Fruit fly (Drosophila melanogaster) whole organism, embryonic: Measurements from ENCODE around the gene MSAmiP.

Experiments used
- Adf1 ChIP-seq: fragments of 200-800 bp; sonication (Bioruptor generic); IDR thresholded peaks from 2 replicates; pipeline ENCODE4 v1.3.6; 2022; ENCODE audit warnings: missing biosample characterization, missing genetic modification characterization
- Asciz ChIP-seq: fragments of 200-800 bp; sonication (Bioruptor generic); optimal IDR thresholded peaks from 2 replicates; lab custom pipeline; 2017; ENCODE audit warnings: missing biosample characterization, mild to moderate bottlenecking, missing genetic modification characterization, missing genetic modification reagents
- Atf3 ChIP-seq: fragments of 200-800 bp; sonication (Bioruptor generic); optimal IDR thresholded peaks from 3 replicates; lab custom pipeline; 2016; ENCODE audit warnings: missing biosample characterization, missing genetic modification characterization
- BEAF-32 ChIP-seq: fragments of 200-800 bp; sonication (Bioruptor generic); optimal IDR thresholded peaks from 3 replicates; lab custom pipeline; 2017; ENCODE audit warnings: missing biosample characterization, missing genetic modification characterization, mild to moderate bottlenecking, moderate library complexity, missing genetic modification reagents
- CG12219 ChIP-seq: fragments of 200-800 bp; sonication (Bioruptor generic); optimal IDR thresholded peaks from 3 replicates; lab custom pipeline; 2018; ENCODE audit warnings: missing biosample characterization, mild to moderate bottlenecking, missing genetic modification characterization
- CG12299 ChIP-seq: fragments of 200-800 bp; sonication (Bioruptor generic); optimal IDR thresholded peaks from 2 replicates; lab custom pipeline; 2018; ENCODE audit warnings: missing biosample characterization, mild to moderate bottlenecking, missing genetic modification characterization
- CG13424 ChIP-seq: fragments of 200-800 bp; sonication (Bioruptor generic); optimal IDR thresholded peaks from 2 replicates; lab custom pipeline; 2019; ENCODE audit warnings: missing biosample characterization, mild to moderate bottlenecking, missing genetic modification characterization, moderate library complexity
- CG13624 ChIP-seq: fragments of 200-800 bp; sonication (Bioruptor generic); optimal IDR thresholded peaks from 2 replicates; lab custom pipeline; 2016; ENCODE audit warnings: missing biosample characterization, missing genetic modification characterization
- CG15601 ChIP-seq: fragments of 200-800 bp; sonication (Bioruptor generic); optimal IDR thresholded peaks from 3 replicates; lab custom pipeline; 2019; ENCODE audit warnings: missing biosample characterization, mild to moderate bottlenecking, missing genetic modification characterization, moderate library complexity
- CG16813 ChIP-seq: fragments of 200-800 bp; sonication (Bioruptor generic); IDR thresholded peaks from 3 replicates; pipeline ENCODE4 v1.3.6; 2022; ENCODE audit warnings: missing biosample characterization, missing genetic modification characterization; ENCODE audit not compliant: partially characterized antibody
- CG17829 ChIP-seq: fragments of 200-800 bp; optimal IDR thresholded peaks from 2 replicates; lab custom pipeline; 2019; ENCODE audit warnings: missing biosample characterization, mild to moderate bottlenecking, missing genetic modification characterization, moderate library complexity
- CG4360 ChIP-seq: fragments of 200-800 bp; sonication (Bioruptor generic); IDR thresholded peaks from 2 replicates; pipeline ENCODE4 v1.3.6; 2022; ENCODE audit warnings: missing biosample characterization, missing genetic modification characterization
- CG4424 ChIP-seq: fragments of 200-800 bp; sonication (Bioruptor generic); optimal IDR thresholded peaks from 3 replicates; lab custom pipeline; 2016; ENCODE audit warnings: missing biosample characterization, missing genetic modification characterization
- CG6254 ChIP-seq: fragments of 200-800 bp; sonication (Bioruptor generic); optimal IDR thresholded peaks from 3 replicates; lab custom pipeline; 2017; ENCODE audit warnings: mild to moderate bottlenecking, missing biosample characterization, missing genetic modification reagents, missing genetic modification characterization
- CG6272 ChIP-seq: fragments of 200-800 bp; sonication (Bioruptor generic); IDR thresholded peaks from 2 replicates; pipeline ENCODE4 v1.3.6; 2022; ENCODE audit warnings: missing biosample characterization, missing genetic modification characterization
- CG6683 ChIP-seq: fragments of 200-800 bp; sonication (Bioruptor generic); optimal IDR thresholded peaks from 2 replicates; lab custom pipeline; 2017; ENCODE audit warnings: missing biosample characterization, mild to moderate bottlenecking, missing genetic modification characterization, missing genetic modification reagents
- CG7928 ChIP-seq: fragments of 200-800 bp; sonication (Bioruptor generic); optimal IDR thresholded peaks from 2 replicates; lab custom pipeline; 2017; ENCODE audit warnings: missing biosample characterization, mild to moderate bottlenecking, missing genetic modification characterization
- CG7963 ChIP-seq: fragments of 200-800 bp; sonication (Bioruptor generic); IDR thresholded peaks from 3 replicates; pipeline ENCODE4 v1.3.6; 2022; ENCODE audit warnings: missing biosample characterization, missing genetic modification characterization; ENCODE audit not compliant: partially characterized antibody
- CG8765 ChIP-seq: fragments of 200-800 bp; sonication (Bioruptor generic); IDR thresholded peaks from 2 replicates; pipeline ENCODE4 v1.3.6; 2022; ENCODE audit warnings: missing biosample characterization, missing genetic modification characterization
- CG8924 ChIP-seq: fragments of 200-800 bp; optimal IDR thresholded peaks from 3 replicates; lab custom pipeline; 2019; ENCODE audit warnings: missing biosample characterization, mild to moderate bottlenecking, missing genetic modification characterization, moderate library complexity
- CG8944 ChIP-seq: fragments of 200-800 bp; sonication (Bioruptor generic); optimal IDR thresholded peaks from 3 replicates; lab custom pipeline; 2016; ENCODE audit warnings: missing biosample characterization, missing genetic modification characterization
- E2f2 ChIP-seq: fragments of 200-800 bp; sonication (Bioruptor generic); IDR thresholded peaks from 2 replicates; pipeline ENCODE4 v1.3.6; 2022; ENCODE audit warnings: missing biosample characterization, missing genetic modification characterization
- Lpt ChIP-seq: fragments of >200 bp; optimal IDR thresholded peaks from 2 replicates; lab custom pipeline; 2018; ENCODE audit warnings: missing biosample characterization, missing genetic modification characterization
- Mes4 ChIP-seq: fragments of 200-800 bp; sonication (Bioruptor generic); optimal IDR thresholded peaks from 2 replicates; lab custom pipeline; 2016; ENCODE audit warnings: missing biosample characterization, missing genetic modification characterization
- NK7.1 ChIP-seq: fragments of 200-800 bp; sonication (Bioruptor generic); optimal IDR thresholded peaks from 3 replicates; lab custom pipeline; 2016; ENCODE audit warnings: missing biosample characterization, missing genetic modification characterization
- Nf-YC ChIP-seq: fragments of 200-800 bp; optimal IDR thresholded peaks from 3 replicates; lab custom pipeline; 2019; ENCODE audit warnings: missing biosample characterization, mild to moderate bottlenecking, missing genetic modification characterization, moderate library complexity
- Ravus ChIP-seq: fragments of 200-800 bp; sonication (Bioruptor generic); IDR thresholded peaks from 2 replicates; pipeline ENCODE4 v1.3.6; 2022; ENCODE audit warnings: missing biosample characterization, missing genetic modification characterization
- Rfx ChIP-seq: fragments of 200-800 bp; sonication (Bioruptor generic); IDR thresholded peaks from 2 replicates; pipeline ENCODE4 v1.3.6; 2022; ENCODE audit warnings: missing biosample characterization, missing genetic modification characterization
- Stat92E ChIP-seq, 3 experiments: fragments of >200 bp in 2 of 3; fragments of 200-800 bp in 1 of 3; sonication (Bioruptor generic) in 1 of 3; optimal IDR thresholded peaks; 2 replicates each; lab custom pipeline; 2017 to 2019; ENCODE audit warnings: missing biosample characterization in 3 of 3, missing genetic modification characterization in 3 of 3, mild to moderate bottlenecking in 1 of 3, moderate library complexity in 1 of 3
- Xrp1 ChIP-seq: fragments of 200-800 bp; sonication (Bioruptor generic); IDR thresholded peaks from 2 replicates; pipeline ENCODE4 v1.3.6; 2022; ENCODE audit warnings: missing biosample characterization, missing genetic modification characterization
- bowl ChIP-seq: fragments of 200-800 bp; sonication (Bioruptor generic); IDR thresholded peaks from 2 replicates; pipeline ENCODE4 v1.3.6; 2022; ENCODE audit warnings: missing biosample characterization, missing genetic modification characterization
- dati ChIP-seq: fragments of 200-800 bp; sonication (Bioruptor generic); IDR thresholded peaks from 2 replicates; pipeline ENCODE4 v1.3.6; 2022; ENCODE audit warnings: missing biosample characterization, missing genetic modification characterization
- fd102C ChIP-seq: fragments of 200-800 bp; sonication (Bioruptor generic); optimal IDR thresholded peaks from 2 replicates; lab custom pipeline; 2018; ENCODE audit warnings: missing biosample characterization, mild to moderate bottlenecking, missing genetic modification characterization, moderate library complexity
- gcm ChIP-seq: fragments of 200-800 bp; sonication (Bioruptor generic); optimal IDR thresholded peaks from 2 replicates; lab custom pipeline; 2019; ENCODE audit warnings: missing biosample characterization, mild to moderate bottlenecking, missing genetic modification characterization, moderate library complexity
- hb ChIP-seq: fragments of 200-800 bp; sonication (Bioruptor generic); IDR thresholded peaks from 3 replicates; pipeline ENCODE4 v1.3.6; 2022; ENCODE audit warnings: missing biosample characterization, missing genetic modification characterization; ENCODE audit not compliant: partially characterized antibody
- ken ChIP-seq: fragments of 200-800 bp; sonication (Bioruptor generic); IDR thresholded peaks from 3 replicates; pipeline ENCODE4 v1.3.6; 2022; ENCODE audit warnings: missing biosample characterization, missing genetic modification characterization
- kni ChIP-seq: fragments of 200-800 bp; sonication (Bioruptor generic); optimal IDR thresholded peaks from 3 replicates; lab custom pipeline; 2017; ENCODE audit warnings: mild to moderate bottlenecking, missing biosample characterization, missing genetic modification reagents, missing genetic modification characterization
- nerfin-2 ChIP-seq: fragments of 200-800 bp; sonication (Bioruptor generic); IDR thresholded peaks from 2 replicates; pipeline ENCODE4 v1.3.6; 2022; ENCODE audit warnings: missing biosample characterization, missing genetic modification characterization; ENCODE audit not compliant: partially characterized antibody
- nmo ChIP-seq: fragments of 200-800 bp; sonication (Bioruptor generic); optimal IDR thresholded peaks from 2 replicates; lab custom pipeline; 2018; ENCODE audit warnings: missing biosample characterization, mild to moderate bottlenecking, missing genetic modification characterization, moderate library complexity
- oc ChIP-seq: fragments of 200-800 bp; sonication (Bioruptor generic); optimal IDR thresholded peaks from 2 replicates; lab custom pipeline; 2018; ENCODE audit warnings: missing biosample characterization, mild to moderate bottlenecking, missing genetic modification characterization, moderate library complexity
- prd ChIP-seq, 3 experiments: fragments of >200 bp in 2 of 3; fragments of 200-800 bp in 1 of 3; sonication (Bioruptor generic) in 1 of 3; optimal IDR thresholded peaks in 2 of 3; IDR thresholded peaks in 1 of 3; 2 replicates in 2 of 3; 3 replicates in 1 of 3; pipeline versions ENCODE4 v1.3.6 to Lab custom; 2017 to 2022; ENCODE audit warnings: missing biosample characterization in 1 of 3, missing genetic modification characterization in 1 of 3
- rib ChIP-seq: fragments of 200-800 bp; sonication (Bioruptor generic); IDR thresholded peaks from 2 replicates; pipeline ENCODE4 v1.3.6; 2022; ENCODE audit warnings: missing biosample characterization, missing genetic modification characterization
- row ChIP-seq: fragments of 200-800 bp; sonication (Bioruptor generic); IDR thresholded peaks from 3 replicates; pipeline ENCODE4 v1.3.6; 2022; ENCODE audit warnings: missing biosample characterization, missing genetic modification characterization
- scrt ChIP-seq: fragments of 200-800 bp; sonication (Bioruptor generic); optimal IDR thresholded peaks from 2 replicates; lab custom pipeline; 2018; ENCODE audit warnings: missing biosample characterization, mild to moderate bottlenecking, missing genetic modification characterization, moderate library complexity
- seq ChIP-seq: fragments of 200-800 bp; sonication (Bioruptor generic); IDR thresholded peaks from 2 replicates; pipeline ENCODE4 v1.3.6; 2022; ENCODE audit warnings: missing biosample characterization, missing genetic modification characterization
- slbo ChIP-seq: fragments of 200-800 bp; sonication (Bioruptor generic); IDR thresholded peaks from 2 replicates; pipeline ENCODE4 v1.3.6; 2022; ENCODE audit warnings: missing biosample characterization, missing genetic modification characterization
- zen ChIP-seq: fragments of 200-800 bp; sonication (Bioruptor generic); optimal IDR thresholded peaks from 3 replicates; lab custom pipeline; 2018; ENCODE audit warnings: missing biosample characterization, mild to moderate bottlenecking, missing genetic modification characterization, moderate library complexity
- zen2 ChIP-seq: fragments of 200-800 bp; sonication (Bioruptor generic); IDR thresholded peaks from 3 replicates; pipeline ENCODE4 v1.3.6; 2022; ENCODE audit warnings: missing biosample characterization, missing genetic modification characterization; ENCODE audit not compliant: partially characterized antibody

The MSAmiP gene

dm6 chr3R:16847245-16847644 lies 48.8 kb downstream of the MSAmiP start:
- TF ChIP-seq dati (GFP tag; lab: Robert Waterston, UW) (no peak), row (GFP tag; lab: Robert Waterston, UW) (peak; percentile 14; the same call in 1 of the 3 replicates), slbo (peak; percentile 17; the same call in 1 of the 2 replicates), oc (peak; percentile 23), CG6683 (GFP tag; lab: Kevin White, UChicago) (no peak), CG8924 (tag; lab: Kevin White, UChicago) (peak; percentile 24), fd102C (GFP tag; lab: Kevin White, UChicago) (no peak), nmo (peak; percentile 62), zen2 (GFP tag; lab: Robert Waterston, UW) (peak; percentile 55; the same call in 1 of the 3 replicates), BEAF-32 (GFP tag; lab: Kevin White, UChicago) (no peak), Nf-YC (tag; lab: Kevin White, UChicago) (peak; percentile 96), Xrp1 (0 out of 2 replicates have a peak, but pooled peaks have one; percentile 20), CG7963 (GFP tag; lab: Robert Waterston, UW) (0 out of 3 replicates have a peak, but pooled peaks have one; percentile 27), Mes4 (GFP tag; lab: Kevin White, UChicago) (peak; percentile 15), nerfin-2 (peak; percentile 77), CG6254 (GFP tag; lab: Kevin White, UChicago) (peak; percentile 61), hb (0 out of 3 replicates have a peak, but pooled peaks have one; percentile 40), CG12219 (GFP tag; lab: Kevin White, UChicago) (no peak), Asciz (GFP tag; lab: Kevin White, UChicago) (no peak), CG17829 (tag; lab: Kevin White, UChicago) (peak; percentile 49), zen (tag; lab: Kevin White, UChicago) (peak; percentile 67), NK7.1 (no peak), Adf1 (GFP tag; lab: Robert Waterston, UW) (peak; percentile 100), ken (GFP tag; lab: Robert Waterston, UW) (0 out of 3 replicates have a peak, but pooled peaks have one; percentile 32), CG15601 (tag; lab: Kevin White, UChicago) (no peak), CG12299 (tag; lab: Kevin White, UChicago) (no peak), CG13424 (tag; lab: Kevin White, UChicago) (no peak), CG7928 (no peak), kni (GFP tag; lab: Kevin White, UChicago) (peak; percentile 85), CG8765 (GFP tag; lab: Robert Waterston, UW) (no peak), Ravus (GFP tag; lab: Robert Waterston, UW) (no peak), CG6272 (GFP tag; lab: Robert Waterston, UW) (peak; percentile 43; the same call in 1 of the 2 replicates), CG4424 (no peak), bowl (peak; percentile 60; the same call in 1 of the 2 replicates), seq (GFP tag; lab: Robert Waterston, UW) (peak; percentile 89; the same call in 1 of the 2 replicates), Stat92E (GFP tag; optimal IDR thresholded peaks at IDR 0.05; lab: Kevin White, UChicago) (peak in 1 of 3 experiments; percentile 39), CG13624 (GFP tag; lab: Kevin White, UChicago) (no peak), gcm (peak; percentile 19), CG8944 (GFP tag; lab: Kevin White, UChicago) (no peak), CG4360 (GFP tag; lab: Robert Waterston, UW) (peak; percentile 59; the same call in 1 of the 2 replicates), rib (peak; percentile 69), scrt (GFP tag; lab: Kevin White, UChicago) (peak; percentile 46), CG16813 (GFP tag; lab: Robert Waterston, UW) (peak; percentile 38; the same call in 1 of the 3 replicates), Rfx (GFP tag; lab: Robert Waterston, UW) (peak; percentile 55; the same call in 1 of the 2 replicates), prd (optimal IDR thresholded peaks at IDR 0.05; lab: Kevin White, UChicago) (no peak), prd (GFP tag; IDR thresholded peaks at IDR 0.05; lab: Robert Waterston, UW) (peak; percentile 28; the same call in 1 of the 3 replicates), E2f2 (GFP tag; lab: Robert Waterston, UW) (peak; percentile 31; the same call in 1 of the 2 replicates), Lpt (GFP tag; lab: Kevin White, UChicago) (no peak), Atf3 (peak; percentile 15)
